Worm (Caenorhabditis elegans): ENCODE measurements around the gene C41G11.1.

C41G11.1 gene

DNA sequence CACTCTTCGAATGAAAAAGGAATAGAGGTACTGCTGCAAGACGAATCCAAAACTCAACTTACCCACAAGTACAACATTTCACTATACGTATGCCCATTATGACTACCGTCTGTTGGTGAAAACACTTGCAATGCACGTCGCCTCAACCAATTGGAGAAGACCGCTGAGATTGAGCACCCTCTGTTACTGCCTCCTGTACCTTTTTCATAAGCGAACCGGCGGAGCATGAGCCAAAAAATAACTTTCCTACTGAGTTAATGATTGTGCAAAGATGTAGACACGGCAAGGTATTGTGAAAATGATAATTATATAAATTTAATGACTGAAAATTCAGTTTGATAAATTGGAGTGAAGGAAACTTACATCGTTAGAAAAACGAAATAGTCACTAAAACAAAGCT is 30.9 kb downstream of the C41G11.1 start:
- no peak for TF ChIP-seq sdz-38 (tag; optimal IDR thresholded peaks at IDR 0.05)
- no peak for TF ChIP-seq nhr-120 (GFP tag; IDR thresholded peaks at IDR 0.05)
- TF ChIP-seq die-1 (tag; optimal IDR thresholded peaks at IDR 0.05) = no peak
- TF ChIP-seq T26A5.8 (tag; optimal IDR thresholded peaks at IDR 0.05) = no peak
- no peak for TF ChIP-seq fkh-3 (tag; optimal IDR thresholded peaks at IDR 0.05)

ce11 chrX:5686065-5686464 is 34.0 kb downstream of the C41G11.1 start, which contains the start of gene set-20:
Gene set-20, minus strand, starts transcription at chrX:5686158.
- TF ChIP-seq ama-1 (optimal IDR thresholded peaks at IDR 0.05) (no peak), ama-1 (GFP tag; optimal IDR thresholded peaks at IDR 0.05) (no peak), madf-6 (GFP tag; IDR thresholded peaks at IDR 0.05) (no peak), hmg-1.2 (GFP tag; IDR thresholded peaks at IDR 0.05) (0 out of 2 replicates have a peak, but pooled peaks have one; percentile 48), F49E8.2 (tag; optimal IDR thresholded peaks at IDR 0.05; ENCODE audit: insufficient read depth) (no peak), hrde-1 (tag; optimal IDR thresholded peaks at IDR 0.05; ENCODE audit: borderline replicate concordance) (no peak), madf-8 (GFP tag; conservative IDR thresholded peaks at IDR 0.05) (no peak), nhr-80 (tag; optimal IDR thresholded peaks at IDR 0.05) (peak; percentile 44), akir-1 (GFP tag; optimal IDR thresholded peaks at IDR 0.05) (no peak), attf-3 (GFP tag; conservative IDR thresholded peaks at IDR 0.05) (no peak), let-526 (GFP tag; IDR thresholded peaks at IDR 0.05) (no peak), hmg-20 (GFP tag; IDR thresholded peaks at IDR 0.05) (no peak), ztf-6 (GFP tag; IDR thresholded peaks at IDR 0.05) (no peak), lsl-1 (GFP tag; optimal IDR thresholded peaks at IDR 0.05) (no peak), Y53F4B.3 (GFP tag; IDR thresholded peaks at IDR 0.05) (no peak), pha-4 (tag; optimal IDR thresholded peaks at IDR 0.05) (no peak), gei-17 (GFP tag; optimal IDR thresholded peaks at IDR 0.05) (no peak), ceh-79 (tag; optimal IDR thresholded peaks at IDR 0.05) (no peak), dpff-1 (tag; optimal IDR thresholded peaks at IDR 0.05) (no peak), F55B11.4 (tag; optimal IDR thresholded peaks at IDR 0.05; ENCODE audit: borderline replicate concordance, insufficient read depth) (no peak), cebp-1 (GFP tag; IDR thresholded peaks at IDR 0.05) (no peak), cebp-1 (tag; optimal IDR thresholded peaks at IDR 0.05) (no peak), F39B2.1 (GFP tag; IDR thresholded peaks at IDR 0.05) (no peak), ztf-25 (GFP tag; IDR thresholded peaks at IDR 0.05) (no peak), nfyb-1 (GFP tag; IDR thresholded peaks at IDR 0.05) (no peak), aptf-3 (GFP tag; IDR thresholded peaks at IDR 0.05) (no peak), lin-54 (GFP tag; optimal IDR thresholded peaks at IDR 0.05) (no peak), nfya-1 (tag; optimal IDR thresholded peaks at IDR 0.05; ENCODE audit: borderline replicate concordance, insufficient read depth) (no peak), F52B5.7 (tag; optimal IDR thresholded peaks at IDR 0.05) (no peak), die-1 (tag; optimal IDR thresholded peaks at IDR 0.05) (peak; percentile 1), B0336.3 (GFP tag; IDR thresholded peaks at IDR 0.05) (no peak), ceh-27 (GFP tag; optimal IDR thresholded peaks at IDR 0.05) (peak; percentile 23), rpc-1 (optimal IDR thresholded peaks at IDR 0.05) (no peak), rpc-1 (tag; optimal IDR thresholded peaks at IDR 0.05) (no peak), ceh-58 (GFP tag; IDR thresholded peaks at IDR 0.05) (no peak), nhr-90 (tag; optimal IDR thresholded peaks at IDR 0.05) (no peak), attf-5 (GFP tag; optimal IDR thresholded peaks at IDR 0.05) (no peak), snpc-1.3 (tag; optimal IDR thresholded peaks at IDR 0.05; ENCODE audit: insufficient read depth) (no peak), T07F8.4 (tag; optimal IDR thresholded peaks at IDR 0.05) (no peak), mcd-1 (GFP tag; IDR thresholded peaks at IDR 0.05) (no peak), Y67H2A.10 (GFP tag; conservative IDR thresholded peaks at IDR 0.05) (no peak), ceh-91 (GFP tag; IDR thresholded peaks at IDR 0.05) (no peak), egl-18 (GFP tag; IDR thresholded peaks at IDR 0.05) (no peak), chd-7 (tag; optimal IDR thresholded peaks at IDR 0.05) (no peak), K12H6.12 (tag; optimal IDR thresholded peaks at IDR 0.05) (no peak)
